Worm (Caenorhabditis elegans) whole organism, late embryonic: Measurements from ENCODE around the gene gst-4.

Experiments
- C08G9.2 ChIP-seq: sonication (generic microtip); optimal IDR thresholded peaks from 2 replicates; lab custom pipeline; 2016; ENCODE audit warnings: mild to moderate bottlenecking, missing genetic modification characterization, moderate library complexity, missing compliant biosample characterization
- C38D4.7 ChIP-seq: fragments of 200-800 bp; sonication (Bioruptor generic); optimal IDR thresholded peaks from 2 replicates; lab custom pipeline; 2018; ENCODE audit warnings: mild to moderate bottlenecking, missing genetic modification characterization, moderate library complexity, missing compliant biosample characterization
- F13H6.1 ChIP-seq: sonication (generic microtip); optimal IDR thresholded peaks from 2 replicates; lab custom pipeline; 2016; ENCODE audit warnings: missing genetic modification characterization, missing compliant biosample characterization
- K09A11.1 ChIP-seq: sonication (generic microtip); optimal IDR thresholded peaks from 2 replicates; lab custom pipeline; 2017; ENCODE audit warnings: antibody characterized with exemption, mild to moderate bottlenecking, missing genetic modification characterization, missing compliant biosample characterization; ENCODE audit not compliant: insufficient read depth
- Y22D7AL.16 ChIP-seq: sonication (generic microtip); optimal IDR thresholded peaks from 2 replicates; lab custom pipeline; 2016; ENCODE audit warnings: missing genetic modification characterization, missing compliant biosample characterization
- ceh-14 ChIP-seq: sonication (generic microtip); optimal IDR thresholded peaks from 2 replicates; lab custom pipeline; 2016; ENCODE audit warnings: missing genotype, missing genetic modification characterization, missing compliant biosample characterization
- ceh-2 ChIP-seq: sonication (generic microtip); optimal IDR thresholded peaks from 2 replicates; lab custom pipeline; 2016; ENCODE audit warnings: missing genotype, missing genetic modification characterization, missing compliant biosample characterization
- ceh-22 ChIP-seq: sonication (generic microtip); optimal IDR thresholded peaks from 2 replicates; lab custom pipeline; 2017; ENCODE audit warnings: missing biosample characterization, missing genetic modification characterization
- ceh-24 ChIP-seq: sonication (generic microtip); optimal IDR thresholded peaks from 2 replicates; lab custom pipeline; 2016; ENCODE audit warnings: mild to moderate bottlenecking, missing genetic modification characterization, missing compliant biosample characterization
- ceh-30 ChIP-seq: fragments of 150-350 bp; optimal IDR thresholded peaks from 2 replicates; lab custom pipeline; 2014; ENCODE audit warnings: missing biosample characterization, missing genetic modification characterization
- ceh-6 ChIP-seq: fragments of 200-800 bp; sonication (Bioruptor generic); optimal IDR thresholded peaks from 2 replicates; lab custom pipeline; 2018; ENCODE audit warnings: mild to moderate bottlenecking, missing genetic modification characterization, missing compliant biosample characterization
- ceh-9 ChIP-seq: sonication (generic microtip); optimal IDR thresholded peaks from 2 replicates; lab custom pipeline; 2016; ENCODE audit warnings: mild to moderate bottlenecking, missing genetic modification characterization, inconsistent platforms, missing compliant biosample characterization
- dve-1 ChIP-seq: sonication (generic microtip); optimal IDR thresholded peaks from 2 replicates; lab custom pipeline; 2017; ENCODE audit warnings: antibody characterized with exemption, mild to moderate bottlenecking, missing genetic modification characterization, missing compliant biosample characterization
- elt-2 ChIP-seq: sonication (generic microtip); optimal IDR thresholded peaks from 2 replicates; lab custom pipeline; 2016; ENCODE audit warnings: missing genetic modification reagents, missing genetic modification characterization, missing compliant biosample characterization
- eyg-1 ChIP-seq: sonication (generic microtip); optimal IDR thresholded peaks from 2 replicates; lab custom pipeline; 2016; ENCODE audit warnings: missing genotype, missing genetic modification characterization, missing compliant biosample characterization
- fax-1 ChIP-seq: sonication (generic microtip); optimal IDR thresholded peaks from 2 replicates; lab custom pipeline; 2016; ENCODE audit warnings: missing genotype, missing genetic modification characterization, missing compliant biosample characterization
- fkh-10 ChIP-seq: fragments of 150-350 bp; optimal IDR thresholded peaks from 2 replicates; lab custom pipeline; 2014; ENCODE audit warnings: missing biosample characterization, missing genetic modification reagents, missing genetic modification characterization
- hlh-13 ChIP-seq: fragments of 200-800 bp; sonication (Bioruptor generic); optimal IDR thresholded peaks from 2 replicates; lab custom pipeline; 2018; ENCODE audit warnings: mild to moderate bottlenecking, missing genetic modification characterization, missing compliant biosample characterization
- hlh-15 ChIP-seq: sonication (generic microtip); optimal IDR thresholded peaks from 2 replicates; lab custom pipeline; 2016; ENCODE audit warnings: missing genetic modification characterization, missing compliant biosample characterization
- hlh-6 ChIP-seq: sonication (generic microtip); optimal IDR thresholded peaks from 2 replicates; lab custom pipeline; 2016; ENCODE audit warnings: missing genotype, missing genetic modification characterization, missing compliant biosample characterization
- hlh-8 ChIP-seq: sonication (generic microtip); optimal IDR thresholded peaks from 2 replicates; lab custom pipeline; 2016; ENCODE audit warnings: missing genotype, missing genetic modification characterization, missing compliant biosample characterization
- lim-6 ChIP-seq: sonication (generic microtip); optimal IDR thresholded peaks from 2 replicates; lab custom pipeline; 2016; ENCODE audit warnings: missing genetic modification characterization, missing compliant biosample characterization
- mec-3 ChIP-seq: sonication (generic microtip); optimal IDR thresholded peaks from 2 replicates; lab custom pipeline; 2016; ENCODE audit warnings: borderline replicate concordance, missing genetic modification characterization, missing compliant biosample characterization
- nhr-11 ChIP-seq: fragments of 150-350 bp; optimal IDR thresholded peaks from 2 replicates; lab custom pipeline; 2014; ENCODE audit warnings: missing biosample characterization, missing genetic modification characterization
- nhr-232 ChIP-seq: sonication (generic microtip); optimal IDR thresholded peaks from 2 replicates; lab custom pipeline; 2016; ENCODE audit warnings: missing genetic modification characterization, missing compliant biosample characterization
- npax-4 ChIP-seq: sonication (generic microtip); optimal IDR thresholded peaks from 2 replicates; lab custom pipeline; 2016; ENCODE audit warnings: missing genetic modification characterization, missing compliant biosample characterization
- pros-1 ChIP-seq: fragments of 150-350 bp; optimal IDR thresholded peaks from 2 replicates; lab custom pipeline; 2014; ENCODE audit warnings: missing biosample characterization, missing genetic modification reagents, missing genetic modification characterization
- ref-2 ChIP-seq: sonication (generic microtip); optimal IDR thresholded peaks from 2 replicates; lab custom pipeline; 2016; ENCODE audit warnings: missing genetic modification characterization, missing compliant biosample characterization
- rnt-1 ChIP-seq: sonication (generic microtip); optimal IDR thresholded peaks from 2 replicates; lab custom pipeline; 2016; ENCODE audit warnings: missing genetic modification characterization, missing compliant biosample characterization
- sox-4 ChIP-seq: sonication (generic microtip); optimal IDR thresholded peaks from 2 replicates; lab custom pipeline; 2017; ENCODE audit warnings: mild to moderate bottlenecking, missing genetic modification characterization, inconsistent platforms, missing compliant biosample characterization
- syd-9 ChIP-seq: sonication (generic microtip); optimal IDR thresholded peaks from 2 replicates; lab custom pipeline; 2016; ENCODE audit warnings: mild to moderate bottlenecking, missing genetic modification characterization, moderate library complexity, missing compliant biosample characterization
- tbx-7 ChIP-seq: sonication (generic microtip); optimal IDR thresholded peaks from 2 replicates; lab custom pipeline; 2016; ENCODE audit warnings: missing genotype, missing genetic modification characterization, missing compliant biosample characterization
- unc-55 ChIP-seq: sonication (generic microtip); optimal IDR thresholded peaks from 2 replicates; lab custom pipeline; 2017; ENCODE audit warnings: missing biosample characterization, missing genetic modification reagents, missing genetic modification characterization
- unc-86 ChIP-seq: sonication (generic microtip); optimal IDR thresholded peaks from 2 replicates; lab custom pipeline; 2016; ENCODE audit warnings: missing genetic modification characterization, missing compliant biosample characterization
- ztf-16 ChIP-seq: sonication (generic microtip); optimal IDR thresholded peaks from 2 replicates; lab custom pipeline; 2017; ENCODE audit warnings: missing genetic modification characterization, missing compliant biosample characterization

Gene gst-4

DNA sequence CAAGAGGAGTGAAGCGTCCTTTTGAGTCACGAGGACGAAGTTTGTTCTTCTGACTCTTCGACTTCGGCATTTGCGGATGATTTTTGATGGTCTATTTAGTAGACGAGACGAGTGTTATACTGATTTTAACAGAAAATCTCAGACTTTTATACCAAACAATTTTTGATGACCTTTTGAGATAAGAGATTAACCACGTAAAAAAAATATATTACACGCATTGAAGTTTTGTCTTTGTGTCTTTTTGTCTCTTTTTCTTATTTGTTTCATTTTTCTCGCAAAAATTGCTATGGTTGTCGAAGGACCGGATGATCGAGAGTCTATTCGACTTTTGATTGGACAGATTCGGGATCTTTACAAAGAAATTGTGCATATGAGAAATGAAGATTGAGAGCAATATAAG, 30.6 kb upstream of the gst-4 start, which contains the start of gene spch-1:
Gene spch-1, minus strand, starts transcription at position 101 of the 400 bp plus-strand sequence.
- TF ChIP-seq C08G9.2 (no peak), lim-6 (tag; lab: Kevin White, UChicago) (no peak), hlh-8 (tag; lab: Kevin White, UChicago) (no peak), ceh-30 (tag; lab: Kevin White, UChicago) (no peak), ceh-14 (tag; lab: Kevin White, UChicago) (no peak), hlh-15 (tag; lab: Kevin White, UChicago) (no peak), unc-55 (no peak), nhr-11 (no peak), ceh-6 (GFP tag; lab: Kevin White, UChicago) (no peak), mec-3 (tag; lab: Kevin White, UChicago) (no peak)

DNA sequence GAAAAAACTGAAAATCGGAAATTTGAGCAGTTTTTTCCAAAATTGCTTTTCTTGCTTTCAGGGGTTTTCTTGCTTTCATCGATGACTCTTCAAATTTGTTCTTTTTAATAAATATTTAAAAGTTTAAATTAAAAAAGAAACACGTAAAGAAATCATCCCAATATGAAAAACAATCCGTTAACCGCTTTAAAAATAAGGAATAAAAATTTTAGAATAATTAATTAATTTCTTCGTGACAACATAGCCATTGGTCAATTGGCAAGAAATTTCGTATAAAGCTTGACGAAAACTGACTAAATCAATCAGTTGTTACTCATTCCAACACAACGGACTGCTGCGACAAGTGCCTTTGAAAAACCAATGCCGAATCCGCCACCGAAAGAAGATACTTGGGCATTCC, 29.5 kb upstream of the gst-4 start, which contains the start of gene nsph-3.2:
Gene nsph-3.2, plus strand, starts transcription at position 301 of the 400 bp plus-strand sequence.
- TF ChIP-seq ref-2 (tag; lab: Kevin White, UChicago) = no peak
- TF ChIP-seq elt-2 (tag; lab: Kevin White, UChicago) = no peak
- TF ChIP-seq F13H6.1 (tag; lab: Kevin White, UChicago) = no peak
- no peak for TF ChIP-seq C38D4.7
- no peak for TF ChIP-seq ceh-30 (tag; lab: Kevin White, UChicago)

- TF ChIP-seq fax-1 = no peak
Observed at ce11 chrIV:10115142-10115541, 26.9 kb upstream of the gst-4 start, which contains the start of gene C04G2.10. C04G2.10 (plus strand) TSS chrIV:10115442.

- TF ChIP-seq ref-2 (tag; lab: Kevin White, UChicago) (no peak), nhr-11 (no peak), ceh-9 (tag; lab: Kevin White, UChicago) (no peak), C08G9.2 (no peak), ceh-24 (tag; lab: Kevin White, UChicago) (no peak), unc-86 (no peak), hlh-15 (tag; lab: Kevin White, UChicago) (no peak), eyg-1 (tag; lab: Kevin White, UChicago) (no peak)
Observed at ce11 chrIV:10116765-10117164, 25.3 kb upstream of the gst-4 start.

DNA sequence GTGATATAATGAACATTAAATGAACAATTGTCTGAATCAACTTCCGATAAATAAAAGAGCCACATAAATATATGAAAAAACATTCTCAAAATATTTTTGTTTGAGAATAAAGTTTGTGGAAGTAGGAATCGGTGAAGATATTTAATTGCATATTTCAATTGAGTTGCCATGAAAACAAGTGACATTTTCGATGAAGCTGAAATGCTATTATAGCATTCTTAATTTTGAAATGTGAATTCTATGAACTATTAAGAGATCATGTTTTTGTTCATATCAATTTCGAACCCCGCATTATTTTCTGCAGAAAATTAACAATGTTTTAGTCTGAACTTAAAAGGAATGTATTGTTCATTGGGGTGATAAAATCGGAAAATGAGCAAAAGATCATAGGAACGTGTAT, 19.8 kb upstream of the gst-4 start, which contains the start of gene irld-21:
Gene irld-21, minus strand, starts transcription at position 101 of the 400 bp plus-strand sequence.
- TF ChIP-seq nhr-232 (tag; lab: Kevin White, UChicago) (no peak), ceh-22 (tag; lab: Kevin White, UChicago) (no peak), tbx-7 (tag; lab: Kevin White, UChicago) (no peak), C38D4.7 (no peak), K09A11.1 (no peak), ceh-30 (tag; lab: Kevin White, UChicago) (no peak), Y22D7AL.16 (tag; lab: Kevin White, UChicago) (no peak), fkh-10 (GFP tag; lab: Kevin White, UChicago) (no peak), pros-1 (tag; lab: Kevin White, UChicago) (no peak), syd-9 (no peak), hlh-13 (GFP tag; lab: Kevin White, UChicago) (no peak), nhr-11 (no peak), fax-1 (no peak)

- TF ChIP-seq C08G9.2 (no peak), hlh-13 (GFP tag; lab: Kevin White, UChicago) (no peak), rnt-1 (tag; lab: Kevin White, UChicago) (no peak), npax-4 (tag; lab: Kevin White, UChicago) (no peak)
Observed at ce11 chrIV:10126544-10126943, 15.5 kb upstream of the gst-4 start, which contains the start of gene ctf-18. ctf-18 (minus strand) TSS chrIV:10126644.

ce11 chrIV:10128446-10128845, 13.6 kb upstream of the gst-4 start:
- TF ChIP-seq syd-9 = no peak
- TF ChIP-seq sox-4 (tag; lab: Kevin White, UChicago) = no peak
- no peak for TF ChIP-seq dve-1 (tag; lab: Kevin White, UChicago)
- TF ChIP-seq ceh-30 (tag; lab: Kevin White, UChicago) = no peak
- no peak for TF ChIP-seq hlh-8 (tag; lab: Kevin White, UChicago)
- no peak for TF ChIP-seq ceh-2 (tag; lab: Kevin White, UChicago)
- no peak for TF ChIP-seq elt-2 (tag; lab: Kevin White, UChicago)
- no peak for TF ChIP-seq ztf-16 (tag; lab: Kevin White, UChicago)
- TF ChIP-seq ceh-24 (tag; lab: Kevin White, UChicago) = no peak
- TF ChIP-seq hlh-6 (tag; lab: Kevin White, UChicago) = no peak
- TF ChIP-seq, all 69 proteins: peak for 0
